Fruit fly (Drosophila melanogaster) whole organism, embryonic: Measurements from ENCODE around the gene CG17027.

Experiments used
- Ada2b ChIP-seq: fragments of 200-800 bp; sonication (Bioruptor generic); IDR thresholded peaks from 2 replicates; pipeline ENCODE4 v1.3.6; 2022; ENCODE audit warnings: missing biosample characterization, missing genetic modification characterization
- Blimp-1 ChIP-seq: fragments of 200-800 bp; sonication (Bioruptor generic); optimal IDR thresholded peaks from 3 replicates; lab custom pipeline; 2018; ENCODE audit warnings: missing biosample characterization, missing genetic modification characterization, mild to moderate bottlenecking, moderate library complexity, missing genetic modification reagents
- CG10147 ChIP-seq: fragments of 200-800 bp; sonication (Bioruptor generic); optimal IDR thresholded peaks from 2 replicates; lab custom pipeline; 2019; ENCODE audit warnings: missing biosample characterization, mild to moderate bottlenecking, missing genetic modification characterization, moderate library complexity
- CG10209 ChIP-seq: fragments of 200-800 bp; sonication (Bioruptor generic); optimal IDR thresholded peaks from 3 replicates; lab custom pipeline; 2017; ENCODE audit warnings: missing biosample characterization, mild to moderate bottlenecking, missing genetic modification characterization, missing genetic modification reagents
- CG1024 ChIP-seq: fragments of 200-800 bp; sonication (Bioruptor generic); IDR thresholded peaks from 2 replicates; pipeline ENCODE4 v1.3.6; 2022; ENCODE audit warnings: missing biosample characterization, missing genetic modification characterization
- CG11093 ChIP-seq: fragments of 200-800 bp; sonication (Bioruptor generic); IDR thresholded peaks from 3 replicates; pipeline ENCODE4 v1.3.6; 2022; ENCODE audit warnings: missing biosample characterization, missing genetic modification characterization
- CG11247 ChIP-seq: fragments of 200-800 bp; sonication (Bioruptor generic); IDR thresholded peaks from 2 replicates; pipeline ENCODE4 v1.3.6; 2022; ENCODE audit warnings: missing biosample characterization, missing genetic modification characterization
- CG11723 ChIP-seq: fragments of 200-800 bp; sonication (Bioruptor generic); optimal IDR thresholded peaks from 2 replicates; lab custom pipeline; 2017; ENCODE audit warnings: missing biosample characterization, mild to moderate bottlenecking, missing genetic modification characterization
- CG12104 ChIP-seq: fragments of 200-800 bp; sonication (Bioruptor generic); optimal IDR thresholded peaks from 3 replicates; lab custom pipeline; 2016; ENCODE audit warnings: missing biosample characterization, missing genetic modification characterization
- CG12299 ChIP-seq: fragments of 200-800 bp; sonication (Bioruptor generic); optimal IDR thresholded peaks from 2 replicates; lab custom pipeline; 2018; ENCODE audit warnings: missing biosample characterization, mild to moderate bottlenecking, missing genetic modification characterization
- CG16863 ChIP-seq: fragments of 200-800 bp; sonication (Bioruptor generic); optimal IDR thresholded peaks from 3 replicates; lab custom pipeline; 2016; ENCODE audit warnings: missing biosample characterization, missing genetic modification characterization
- CG17829 ChIP-seq: fragments of 200-800 bp; optimal IDR thresholded peaks from 2 replicates; lab custom pipeline; 2019; ENCODE audit warnings: missing biosample characterization, mild to moderate bottlenecking, missing genetic modification characterization, moderate library complexity
- CG1792 ChIP-seq: fragments of 200-800 bp; sonication (Bioruptor generic); optimal IDR thresholded peaks from 2 replicates; lab custom pipeline; 2016; ENCODE audit warnings: missing biosample characterization, missing genetic modification characterization
- CG18262 ChIP-seq: fragments of 200-800 bp; optimal IDR thresholded peaks from 3 replicates; lab custom pipeline; 2019; ENCODE audit warnings: missing biosample characterization, mild to moderate bottlenecking, missing genetic modification characterization, moderate library complexity
- CG18599 ChIP-seq: fragments of 200-800 bp; sonication (Bioruptor generic); optimal IDR thresholded peaks from 3 replicates; lab custom pipeline; 2017; ENCODE audit warnings: missing biosample characterization, missing genetic modification characterization, mild to moderate bottlenecking, moderate library complexity, missing genetic modification reagents
- CG2120 ChIP-seq: fragments of 200-800 bp; sonication (Bioruptor generic); optimal IDR thresholded peaks from 3 replicates; lab custom pipeline; 2016; ENCODE audit warnings: missing biosample characterization, missing genetic modification characterization
- CG3163 ChIP-seq: fragments of 200-800 bp; sonication (Bioruptor generic); optimal IDR thresholded peaks from 3 replicates; lab custom pipeline; 2016; ENCODE audit warnings: missing biosample characterization, missing genetic modification characterization
- CG5245 ChIP-seq: fragments of 200-800 bp; sonication (Bioruptor generic); optimal IDR thresholded peaks from 3 replicates; lab custom pipeline; 2016; ENCODE audit warnings: missing biosample characterization, missing genetic modification characterization
- CG6272 ChIP-seq: fragments of 200-800 bp; sonication (Bioruptor generic); IDR thresholded peaks from 2 replicates; pipeline ENCODE4 v1.3.6; 2022; ENCODE audit warnings: missing biosample characterization, missing genetic modification characterization
- CG6683 ChIP-seq: fragments of 200-800 bp; sonication (Bioruptor generic); optimal IDR thresholded peaks from 2 replicates; lab custom pipeline; 2017; ENCODE audit warnings: missing biosample characterization, mild to moderate bottlenecking, missing genetic modification characterization, missing genetic modification reagents
- CG6689 ChIP-seq: fragments of 200-800 bp; sonication (Bioruptor generic); IDR thresholded peaks from 2 replicates; pipeline ENCODE4 v1.3.6; 2022; ENCODE audit warnings: missing biosample characterization, missing genetic modification characterization
- CG8089 ChIP-seq: fragments of 200-800 bp; sonication (Bioruptor generic); optimal IDR thresholded peaks from 3 replicates; lab custom pipeline; 2016; ENCODE audit warnings: missing biosample characterization, missing genetic modification characterization
- CG8765 ChIP-seq: fragments of 200-800 bp; sonication (Bioruptor generic); IDR thresholded peaks from 2 replicates; pipeline ENCODE4 v1.3.6; 2022; ENCODE audit warnings: missing biosample characterization, missing genetic modification characterization
- CG9727 ChIP-seq: fragments of 200-800 bp; sonication (Bioruptor generic); optimal IDR thresholded peaks from 3 replicates; lab custom pipeline; 2017; ENCODE audit warnings: missing biosample characterization, mild to moderate bottlenecking, missing genetic modification characterization
- Camta ChIP-seq: fragments of 200-800 bp; sonication (Bioruptor generic); optimal IDR thresholded peaks from 2 replicates; lab custom pipeline; 2016; ENCODE audit warnings: missing biosample characterization, missing genetic modification characterization
- D19B ChIP-seq: fragments of 200-800 bp; sonication (Bioruptor generic); optimal IDR thresholded peaks from 2 replicates; lab custom pipeline; 2017; ENCODE audit warnings: missing biosample characterization, mild to moderate bottlenecking, missing genetic modification characterization
- Hey ChIP-seq: fragments of 200-800 bp; sonication (Bioruptor generic); optimal IDR thresholded peaks from 3 replicates; lab custom pipeline; 2018; ENCODE audit warnings: missing biosample characterization, mild to moderate bottlenecking, missing genetic modification characterization
- Myb ChIP-seq: fragments of 200-800 bp; sonication (Bioruptor generic); optimal IDR thresholded peaks from 2 replicates; lab custom pipeline; 2016; ENCODE audit warnings: missing biosample characterization, missing genetic modification characterization
- Sox100B ChIP-seq: fragments of 200-800 bp; sonication (Bioruptor generic); optimal IDR thresholded peaks from 3 replicates; lab custom pipeline; 2018; ENCODE audit warnings: missing biosample characterization, mild to moderate bottlenecking, missing genetic modification characterization
- Sox102F ChIP-seq: fragments of 200-800 bp; sonication (Bioruptor generic); optimal IDR thresholded peaks from 2 replicates; lab custom pipeline; 2018; ENCODE audit warnings: missing biosample characterization, mild to moderate bottlenecking, missing genetic modification characterization, moderate library complexity
- Trl ChIP-seq, 3 experiments: fragments of >200 bp in 2 of 3; fragments of 200-800 bp in 1 of 3; sonication (Bioruptor generic) in 1 of 3; optimal IDR thresholded peaks; 2 replicates in 1 of 3; 3 replicates in 2 of 3; lab custom pipeline; 2016 to 2017; ENCODE audit warnings: missing biosample characterization in 1 of 3, missing genetic modification characterization in 1 of 3
- cato ChIP-seq: fragments of 200-800 bp; sonication (Bioruptor generic); optimal IDR thresholded peaks from 2 replicates; lab custom pipeline; 2016; ENCODE audit warnings: missing biosample characterization, missing genetic modification characterization, borderline replicate concordance
- dati ChIP-seq: fragments of 200-800 bp; sonication (Bioruptor generic); IDR thresholded peaks from 2 replicates; pipeline ENCODE4 v1.3.6; 2022; ENCODE audit warnings: missing biosample characterization, missing genetic modification characterization
- fd3F ChIP-seq: fragments of 200-800 bp; sonication (Bioruptor generic); optimal IDR thresholded peaks from 2 replicates; lab custom pipeline; 2018; ENCODE audit warnings: missing biosample characterization, mild to moderate bottlenecking, missing genetic modification characterization, moderate library complexity
- gce ChIP-seq: fragments of 200-800 bp; sonication (Bioruptor generic); IDR thresholded peaks from 3 replicates; pipeline ENCODE4 v1.3.6; 2022; ENCODE audit warnings: missing biosample characterization, missing genetic modification characterization
- gsb-n ChIP-seq: fragments of 200-800 bp; sonication (Bioruptor generic); optimal IDR thresholded peaks from 3 replicates; lab custom pipeline; 2018; ENCODE audit warnings: missing biosample characterization, mild to moderate bottlenecking, missing genetic modification characterization
- jumu ChIP-seq: fragments of 200-800 bp; sonication (Bioruptor generic); optimal IDR thresholded peaks from 3 replicates; lab custom pipeline; 2016; ENCODE audit warnings: missing biosample characterization, missing genetic modification characterization
- kay ChIP-seq: fragments of 200-800 bp; sonication (Bioruptor generic); optimal IDR thresholded peaks from 2 replicates; lab custom pipeline; 2016; ENCODE audit warnings: missing biosample characterization, missing genetic modification characterization
- lov ChIP-seq, 2 experiments: fragments of 200-800 bp in 1 of 2; fragments of >200 bp in 1 of 2; sonication (Bioruptor generic) in 1 of 2; IDR thresholded peaks in 1 of 2; optimal IDR thresholded peaks in 1 of 2; 2 replicates in 1 of 2; 3 replicates in 1 of 2; pipeline versions ENCODE4 v1.3.6 to Lab custom; 2017 to 2022; ENCODE audit warnings: missing biosample characterization in 1 of 2, missing genetic modification characterization in 1 of 2
- nerfin-2 ChIP-seq: fragments of 200-800 bp; sonication (Bioruptor generic); IDR thresholded peaks from 2 replicates; pipeline ENCODE4 v1.3.6; 2022; ENCODE audit warnings: missing biosample characterization, missing genetic modification characterization; ENCODE audit not compliant: partially characterized antibody
- ro ChIP-seq: fragments of 200-800 bp; sonication (Bioruptor generic); IDR thresholded peaks from 2 replicates; pipeline ENCODE4 v1.3.6; 2022; ENCODE audit warnings: missing biosample characterization, missing genetic modification characterization
- sna ChIP-seq: fragments of 200-800 bp; sonication (Bioruptor generic); IDR thresholded peaks from 2 replicates; pipeline ENCODE4 v1.3.6; 2022; ENCODE audit warnings: missing biosample characterization, missing genetic modification characterization; ENCODE audit not compliant: partially characterized antibody
- sqz ChIP-seq: fragments of 200-800 bp; sonication (Bioruptor generic); optimal IDR thresholded peaks from 3 replicates; lab custom pipeline; 2018; ENCODE audit warnings: missing biosample characterization, mild to moderate bottlenecking, missing genetic modification characterization
- tap ChIP-seq: fragments of 200-800 bp; optimal IDR thresholded peaks from 3 replicates; lab custom pipeline; 2019; ENCODE audit warnings: missing biosample characterization, mild to moderate bottlenecking, missing genetic modification characterization, moderate library complexity
- tgo ChIP-seq: fragments of 200-800 bp; sonication (Bioruptor generic); IDR thresholded peaks from 3 replicates; pipeline ENCODE4 v1.3.6; 2022; ENCODE audit warnings: missing biosample characterization, missing genetic modification characterization
- trh ChIP-seq: fragments of 200-800 bp; sonication (Bioruptor generic); optimal IDR thresholded peaks from 2 replicates; lab custom pipeline; 2016; ENCODE audit warnings: missing biosample characterization, missing genetic modification characterization
- ttk ChIP-seq: fragments of 200-800 bp; sonication (Bioruptor generic); IDR thresholded peaks from 2 replicates; pipeline ENCODE4 v2.1.2; 2022; ENCODE audit warnings: missing biosample characterization, missing genetic modification characterization
- zf30C ChIP-seq: fragments of 200-800 bp; sonication (Bioruptor generic); optimal IDR thresholded peaks from 3 replicates; lab custom pipeline; 2018; ENCODE audit warnings: missing biosample characterization, mild to moderate bottlenecking, missing genetic modification characterization

The CG17027 gene

dm6 chr3L:15967588-15968500 lies 12.1 kb upstream of the CG17027 start, which contains the start of the genes Brr2 and CG10516 (continued):
- no peak for TF ChIP-seq zf30C (GFP tag; lab: Kevin White, UChicago)
- no peak for TF ChIP-seq gsb-n (tag; lab: Kevin White, UChicago)
- no peak for TF ChIP-seq cato (GFP tag; lab: Kevin White, UChicago)
- no peak for TF ChIP-seq fd3F (GFP tag; lab: Kevin White, UChicago)
- TF ChIP-seq CG10147 (GFP tag; lab: Kevin White, UChicago), result no peak
- no peak for TF ChIP-seq CG6683
- TF ChIP-seq Hey (tag; lab: Kevin White, UChicago), result no peak
- no peak for TF ChIP-seq Sox100B
- TF ChIP-seq CG6272 (GFP tag; lab: Robert Waterston, UW), result no peak
- no peak for TF ChIP-seq ro (GFP tag; lab: Robert Waterston, UW)
- no peak for TF ChIP-seq CG18262
- TF ChIP-seq gce (GFP tag; lab: Robert Waterston, UW), result no peak
- no peak for TF ChIP-seq CG9727 (GFP tag; lab: Kevin White, UChicago)
- TF ChIP-seq CG18599 (GFP tag; lab: Kevin White, UChicago), result no peak
- no peak for TF ChIP-seq sqz (GFP tag; lab: Kevin White, UChicago)
- TF ChIP-seq CG1792 (GFP tag; lab: Kevin White, UChicago), result no peak
- TF ChIP-seq lov (optimal IDR thresholded peaks at IDR 0.05; lab: Kevin White, UChicago), result no peak
- TF ChIP-seq lov (GFP tag; IDR thresholded peaks at IDR 0.05; lab: Robert Waterston, UW), result no peak
- TF ChIP-seq tap, result no peak
- no peak for TF ChIP-seq dati (GFP tag; lab: Robert Waterston, UW)
- no peak for TF ChIP-seq CG11723
- no peak for TF ChIP-seq D19B (GFP tag; lab: Kevin White, UChicago)
- no peak for TF ChIP-seq Ada2b
- no peak for TF ChIP-seq CG16863
- 0 out of 2 replicates have a peak, but pooled peaks have one; percentile 23 for TF ChIP-seq nerfin-2 (GFP tag; lab: Robert Waterston, UW)
- TF ChIP-seq ttk (GFP tag; lab: Robert Waterston, UW), result no peak
- TF ChIP-seq trh (GFP tag; lab: Kevin White, UChicago), result no peak
- TF ChIP-seq jumu (GFP tag; lab: Kevin White, UChicago), result peak; percentile 43
- 0 out of 2 replicates have a peak, but pooled peaks have one; percentile 32 for TF ChIP-seq sna (GFP tag; lab: Robert Waterston, UW)
- no peak for TF ChIP-seq tgo (GFP tag; lab: Robert Waterston, UW)
- TF ChIP-seq Camta (GFP tag; lab: Kevin White, UChicago), result no peak
- TF ChIP-seq CG2120, result peak; percentile 48
- TF ChIP-seq CG8089, result no peak
- no peak for TF ChIP-seq CG11093
- TF ChIP-seq CG1024 (GFP tag; lab: Robert Waterston, UW), result 0 out of 2 replicates have a peak, but pooled peaks have one; percentile 5
- TF ChIP-seq CG12299 (tag; lab: Kevin White, UChicago), result no peak
- peak; percentile 76 for TF ChIP-seq CG17829 (tag; lab: Kevin White, UChicago)
- no peak for TF ChIP-seq Blimp-1 (GFP tag; lab: Kevin White, UChicago)
- TF ChIP-seq Myb (GFP tag; lab: Kevin White, UChicago), result peak; percentile 41
- no peak for TF ChIP-seq CG6689 (GFP tag; lab: Robert Waterston, UW)
- TF ChIP-seq CG8765, result no peak
- no peak for TF ChIP-seq Sox102F (GFP tag; lab: Kevin White, UChicago)
- TF ChIP-seq CG11247 (GFP tag; lab: Robert Waterston, UW), result no peak
- TF ChIP-seq CG12104, result no peak
- no peak for TF ChIP-seq CG10209 (GFP tag; lab: Kevin White, UChicago)
- no peak for TF ChIP-seq CG5245 (GFP tag; lab: Kevin White, UChicago)
- TF ChIP-seq CG3163 (GFP tag; lab: Kevin White, UChicago), result no peak
- TF ChIP-seq Trl (optimal IDR thresholded peaks at IDR 0.05; lab: Kevin White, UChicago), result no peak
- no peak for TF ChIP-seq Trl (GFP tag; optimal IDR thresholded peaks at IDR 0.05; lab: Kevin White, UChicago)
- peak; percentile 85 for TF ChIP-seq kay (GFP tag; lab: Kevin White, UChicago)
